Fruit fly (Drosophila melanogaster) whole organism, embryonic: ENCODE data around the gene CG9839.

Source experiments
- emc ChIP-seq: fragments of 200-800 bp; sonication (Bioruptor generic); optimal IDR thresholded peaks from 2 replicates; lab custom pipeline; 2016; ENCODE audit warnings: missing biosample characterization, missing genetic modification characterization
- gcm ChIP-seq: fragments of 200-800 bp; sonication (Bioruptor generic); optimal IDR thresholded peaks from 2 replicates; lab custom pipeline; 2019; ENCODE audit warnings: missing biosample characterization, mild to moderate bottlenecking, missing genetic modification characterization, moderate library complexity
- vvl ChIP-seq: fragments of 200-800 bp; sonication (Bioruptor generic); IDR thresholded peaks from 2 replicates; pipeline ENCODE4 v1.3.6; 2022; ENCODE audit warnings: missing biosample characterization, missing genetic modification characterization

The CG9839 gene

DNA sequence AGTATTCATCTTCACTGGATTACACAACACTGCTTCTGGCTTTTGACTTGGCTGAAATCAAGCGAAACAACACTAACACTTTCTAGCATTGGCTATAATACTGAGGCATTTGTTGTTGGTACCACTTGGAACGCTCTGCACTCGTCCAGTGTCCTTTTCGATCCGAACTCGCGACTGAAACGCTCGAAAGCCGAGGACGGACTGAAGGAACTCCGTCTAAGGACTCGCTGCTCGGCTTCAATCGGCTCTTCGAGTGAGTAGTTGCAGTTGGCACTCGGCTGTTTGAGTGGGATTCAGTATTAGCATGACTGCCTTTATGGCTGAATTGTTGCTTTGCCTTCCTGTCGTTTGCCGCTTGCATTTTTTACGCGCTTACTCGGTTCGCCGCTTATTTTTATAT is 37.6 kb downstream of the CG9839 start, which contains the start of the genes CG34135 and CG11768 (continued):
- TF ChIP-seq vvl (GFP tag; lab: Robert Waterston, UW), result no peak
- no peak for TF ChIP-seq emc
- no peak for TF ChIP-seq gcm (GFP tag; lab: Kevin White, UChicago)
- TF ChIP-seq, all 482 proteins: peak for 3
